Fruit fly (Drosophila melanogaster): ENCODE results near the gene CG43755.

- TF ChIP-seq Ets98B (GFP tag; IDR thresholded peaks at IDR 0.05) (no peak), EcR (GFP tag; optimal IDR thresholded peaks at IDR 0.05) (no peak), Pif1B (GFP tag; optimal IDR thresholded peaks at IDR 0.05) (no peak), CG14655 (GFP tag; optimal IDR thresholded peaks at IDR 0.05) (no peak), CG34367 (tag; optimal IDR thresholded peaks at IDR 0.05) (no peak), CG15710 (tag; optimal IDR thresholded peaks at IDR 0.05) (no peak), CG8159 (tag; optimal IDR thresholded peaks at IDR 0.05) (no peak), CG9948 (tag; optimal IDR thresholded peaks at IDR 0.05) (no peak), D1 (tag; optimal IDR thresholded peaks at IDR 0.05) (no peak), Pif1A (GFP tag; optimal IDR thresholded peaks at IDR 0.05) (no peak)
These were observed 9.8 kb downstream of the CG43755 start for dm6 chr2L:319745-320144.
